Worm (Caenorhabditis elegans): ENCODE measurements around the gene col-160.

The col-160 gene

ce11 chrV:13176117-13176753, 25.8 kb downstream of the col-160 start, which contains the start of gene him-17:
TSS of gene him-17 (plus strand) at chrV:13176711.
- TF ChIP-seq tbx-2 (tag; optimal IDR thresholded peaks at IDR 0.05): no peak
- TF ChIP-seq elt-1 (tag; optimal IDR thresholded peaks at IDR 0.05): no peak
- TF ChIP-seq lin-15B (tag; optimal IDR thresholded peaks at IDR 0.05): no peak
- no peak for TF ChIP-seq ceh-9 (tag; optimal IDR thresholded peaks at IDR 0.05)
- TF ChIP-seq nhr-12 (tag; optimal IDR thresholded peaks at IDR 0.05): no peak
- TF ChIP-seq nhr-77 (tag; optimal IDR thresholded peaks at IDR 0.05): no peak
- TF ChIP-seq snpc-4 (tag; optimal IDR thresholded peaks at IDR 0.05): peak; percentile 55
- no peak for TF ChIP-seq skn-1 (tag; optimal IDR thresholded peaks at IDR 0.05)
- TF ChIP-seq ZK546.5 (tag; optimal IDR thresholded peaks at IDR 0.05): no peak
- TF ChIP-seq ceh-28 (tag; optimal IDR thresholded peaks at IDR 0.05): no peak
- no peak for TF ChIP-seq egl-5 (tag; optimal IDR thresholded peaks at IDR 0.05)
- TF ChIP-seq nhr-11 (tag; optimal IDR thresholded peaks at IDR 0.05): no peak
- no peak for TF ChIP-seq ama-1 (optimal IDR thresholded peaks at IDR 0.05)
- TF ChIP-seq pha-4 (tag; optimal IDR thresholded peaks at IDR 0.05): peak; percentile 57
- no peak for TF ChIP-seq pqm-1 (tag; optimal IDR thresholded peaks at IDR 0.05)
- peak; percentile 82 for TF ChIP-seq hmg-11 (tag; optimal IDR thresholded peaks at IDR 0.05)
- TF ChIP-seq jun-1 (tag; optimal IDR thresholded peaks at IDR 0.05): no peak
- TF ChIP-seq lin-39 (tag; optimal IDR thresholded peaks at IDR 0.05): no peak
- no peak for TF ChIP-seq daf-12 (tag; optimal IDR thresholded peaks at IDR 0.05)
- TF ChIP-seq nfya-1 (tag; optimal IDR thresholded peaks at IDR 0.05; ENCODE audit: insufficient read depth): no peak
- no peak for TF ChIP-seq fkh-10 (GFP tag; optimal IDR thresholded peaks at IDR 0.05)
- no peak for TF ChIP-seq nhr-237 (tag; optimal IDR thresholded peaks at IDR 0.05)
- TF ChIP-seq nhr-28 (tag; optimal IDR thresholded peaks at IDR 0.05): no peak
- no peak for TF ChIP-seq fkh-2 (tag; optimal IDR thresholded peaks at IDR 0.05)
- TF ChIP-seq ceh-82 (tag; optimal IDR thresholded peaks at IDR 0.05): no peak
- peak; percentile 37 for TF ChIP-seq nhr-23 (tag; optimal IDR thresholded peaks at IDR 0.05)
- TF ChIP-seq nhr-43 (tag; optimal IDR thresholded peaks at IDR 0.05; ENCODE audit: poor library complexity, severe bottlenecking): peak; percentile 69
- TF ChIP-seq unc-62 (GFP tag; optimal IDR thresholded peaks at IDR 0.05): no peak
- no peak for TF ChIP-seq ztf-11 (tag; optimal IDR thresholded peaks at IDR 0.05)
- no peak for TF ChIP-seq egl-27 (tag; optimal IDR thresholded peaks at IDR 0.05)
- TF ChIP-seq ceh-16 (tag; optimal IDR thresholded peaks at IDR 0.05): no peak
- TF ChIP-seq aly-2 (tag; optimal IDR thresholded peaks at IDR 0.05): peak; percentile 69
- TF ChIP-seq R02D3.7 (tag; optimal IDR thresholded peaks at IDR 0.05): no peak
- TF ChIP-seq eor-1 (tag; optimal IDR thresholded peaks at IDR 0.05): no peak
- TF ChIP-seq nhr-76 (tag; optimal IDR thresholded peaks at IDR 0.05): no peak
- no peak for TF ChIP-seq mml-1 (tag; optimal IDR thresholded peaks at IDR 0.05)
- TF ChIP-seq elt-2 (tag; optimal IDR thresholded peaks at IDR 0.05): peak; percentile 34
- no peak for TF ChIP-seq unc-39 (tag; optimal IDR thresholded peaks at IDR 0.05)
- TF ChIP-seq fos-1 (tag; optimal IDR thresholded peaks at IDR 0.05): no peak
- no peak for TF ChIP-seq lsy-12 (tag; optimal IDR thresholded peaks at IDR 0.05)
- peak; percentile 4 for TF ChIP-seq nhr-67 (tag; optimal IDR thresholded peaks at IDR 0.05)
- no peak for TF ChIP-seq zag-1 (tag; optimal IDR thresholded peaks at IDR 0.05)
- no peak for TF ChIP-seq elt-3 (tag; optimal IDR thresholded peaks at IDR 0.05)
- no peak for TF ChIP-seq sea-2 (GFP tag; optimal IDR thresholded peaks at IDR 0.05)

ce11 chrV:13173718-13174117, 28.3 kb downstream of the col-160 start:
- no peak for TF ChIP-seq elt-1 (tag; optimal IDR thresholded peaks at IDR 0.05)
- TF ChIP-seq nhr-23 (tag; optimal IDR thresholded peaks at IDR 0.05): no peak
- no peak for TF ChIP-seq ceh-16 (tag; optimal IDR thresholded peaks at IDR 0.05)
- peak; percentile 5 for TF ChIP-seq nhr-43 (tag; optimal IDR thresholded peaks at IDR 0.05; ENCODE audit: poor library complexity, severe bottlenecking)
- peak; percentile 17 for TF ChIP-seq elt-2 (tag; optimal IDR thresholded peaks at IDR 0.05)
- no peak for TF ChIP-seq elt-3 (tag; optimal IDR thresholded peaks at IDR 0.05)
- no peak for TF ChIP-seq eor-1 (tag; optimal IDR thresholded peaks at IDR 0.05)
- no peak for TF ChIP-seq ztf-4 (tag; optimal IDR thresholded peaks at IDR 0.05)
- no peak for TF ChIP-seq snpc-4 (tag; optimal IDR thresholded peaks at IDR 0.05)
- TF ChIP-seq egl-27 (tag; optimal IDR thresholded peaks at IDR 0.05): no peak
- no peak for TF ChIP-seq ZK546.5 (tag; optimal IDR thresholded peaks at IDR 0.05)
